Worm (Caenorhabditis elegans): ENCODE measurements around the gene mma-1.

The mma-1 gene

ce11 chrV:12553286-12553725, 42.8 kb downstream of the mma-1 start:
- TF ChIP-seq elt-1 (tag; optimal IDR thresholded peaks at IDR 0.05; ENCODE audit: borderline replicate concordance, insufficient read depth) = peak; percentile 81
- no peak for TF ChIP-seq cnd-1 (tag; optimal IDR thresholded peaks at IDR 0.05)
- TF ChIP-seq elt-3 (tag; optimal IDR thresholded peaks at IDR 0.05) = peak; percentile 92
- TF ChIP-seq tbx-8 (GFP tag; optimal IDR thresholded peaks at IDR 0.05) = no peak
- TF ChIP-seq ham-2 (GFP tag; optimal IDR thresholded peaks at IDR 0.05) = peak; percentile 35

- TF ChIP-seq nhr-237 (tag; optimal IDR thresholded peaks at IDR 0.05) (no peak), unc-120 (tag; optimal IDR thresholded peaks at IDR 0.05; ENCODE audit: poor library complexity, severe bottlenecking) (no peak), nhr-28 (tag; optimal IDR thresholded peaks at IDR 0.05) (no peak), tbx-8 (GFP tag; optimal IDR thresholded peaks at IDR 0.05) (no peak), unc-39 (tag; optimal IDR thresholded peaks at IDR 0.05) (no peak), nhr-12 (tag; optimal IDR thresholded peaks at IDR 0.05) (no peak), flh-1 (GFP tag; optimal IDR thresholded peaks at IDR 0.05) (no peak), elt-1 (tag; optimal IDR thresholded peaks at IDR 0.05; ENCODE audit: borderline replicate concordance, insufficient read depth) (no peak), pha-4 (tag; optimal IDR thresholded peaks at IDR 0.05) (no peak), lin-32 (GFP tag; optimal IDR thresholded peaks at IDR 0.05) (no peak), lin-13 (tag; optimal IDR thresholded peaks at IDR 0.05) (no peak), unc-62 (GFP tag; optimal IDR thresholded peaks at IDR 0.05) (no peak), M03D4.4 (tag; optimal IDR thresholded peaks at IDR 0.05) (no peak), drap-1 (GFP tag; optimal IDR thresholded peaks at IDR 0.05) (no peak), ztf-11 (tag; optimal IDR thresholded peaks at IDR 0.05) (no peak), sptf-1 (tag; optimal IDR thresholded peaks at IDR 0.05) (no peak), mep-1 (tag; optimal IDR thresholded peaks at IDR 0.05) (no peak), snpc-4 (tag; optimal IDR thresholded peaks at IDR 0.05) (no peak), ham-2 (GFP tag; optimal IDR thresholded peaks at IDR 0.05) (no peak), cnd-1 (tag; optimal IDR thresholded peaks at IDR 0.05) (no peak)
Observed at ce11 chrV:12552671-12553212, 43.4 kb downstream of the mma-1 start, which contains the start of gene F45D3.4. F45D3.4 (minus strand) TSS chrV:12553191.

DNA sequence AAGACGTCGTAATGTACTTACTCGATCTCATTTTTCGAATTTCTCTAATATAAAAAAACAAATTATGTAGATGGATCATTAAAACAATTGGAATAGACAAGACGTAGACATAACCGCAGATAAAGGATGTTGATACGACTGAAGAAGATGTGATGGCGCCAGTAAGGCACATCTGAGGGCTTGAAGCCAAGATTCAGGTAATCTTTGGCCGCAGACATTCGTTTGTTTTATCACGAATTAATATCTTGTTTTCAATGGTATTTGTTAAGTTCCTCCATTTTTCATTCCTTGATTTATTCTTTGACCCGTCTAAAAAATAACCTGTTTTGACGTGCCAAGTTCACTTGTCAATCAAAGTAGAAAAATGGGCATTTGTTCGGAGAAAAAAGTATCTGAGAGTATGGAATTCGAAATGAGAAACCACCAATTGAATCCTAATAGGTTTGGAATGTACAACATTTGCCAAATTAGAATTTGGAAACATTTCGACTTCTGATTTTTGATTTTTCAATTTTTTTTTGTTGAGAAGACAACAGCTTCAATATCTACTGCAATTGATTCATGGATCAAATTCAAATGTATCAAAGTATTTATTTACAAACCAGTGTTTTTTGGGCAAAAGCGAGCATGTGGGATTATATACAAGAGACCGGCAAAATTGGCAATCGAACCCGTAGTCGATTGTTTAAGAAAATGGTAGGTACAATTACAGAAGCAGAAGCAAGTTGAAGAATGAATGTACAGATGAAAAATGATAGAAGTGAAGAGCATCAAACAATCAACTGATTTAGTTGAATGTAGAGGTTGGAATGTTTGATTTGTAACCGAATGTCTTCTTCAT, 44.2 kb downstream of the mma-1 start:
- no peak for TF ChIP-seq nhr-76 (tag; optimal IDR thresholded peaks at IDR 0.05)
- no peak for TF ChIP-seq unc-62 (GFP tag; optimal IDR thresholded peaks at IDR 0.05)
- no peak for TF ChIP-seq sptf-1 (tag; optimal IDR thresholded peaks at IDR 0.05)
- no peak for TF ChIP-seq nhr-12 (tag; optimal IDR thresholded peaks at IDR 0.05)
- no peak for TF ChIP-seq flh-1 (GFP tag; optimal IDR thresholded peaks at IDR 0.05)
- no peak for TF ChIP-seq M03D4.4 (tag; optimal IDR thresholded peaks at IDR 0.05)
- TF ChIP-seq pha-4 (tag; optimal IDR thresholded peaks at IDR 0.05) = no peak
- no peak for TF ChIP-seq ham-2 (GFP tag; optimal IDR thresholded peaks at IDR 0.05)
- no peak for TF ChIP-seq mep-1 (tag; optimal IDR thresholded peaks at IDR 0.05)
- no peak for TF ChIP-seq blmp-1 (tag; optimal IDR thresholded peaks at IDR 0.05)
- no peak for TF ChIP-seq ztf-11 (tag; optimal IDR thresholded peaks at IDR 0.05)
- TF ChIP-seq nhr-28 (tag; optimal IDR thresholded peaks at IDR 0.05) = no peak
- no peak for TF ChIP-seq lin-32 (GFP tag; optimal IDR thresholded peaks at IDR 0.05)

DNA sequence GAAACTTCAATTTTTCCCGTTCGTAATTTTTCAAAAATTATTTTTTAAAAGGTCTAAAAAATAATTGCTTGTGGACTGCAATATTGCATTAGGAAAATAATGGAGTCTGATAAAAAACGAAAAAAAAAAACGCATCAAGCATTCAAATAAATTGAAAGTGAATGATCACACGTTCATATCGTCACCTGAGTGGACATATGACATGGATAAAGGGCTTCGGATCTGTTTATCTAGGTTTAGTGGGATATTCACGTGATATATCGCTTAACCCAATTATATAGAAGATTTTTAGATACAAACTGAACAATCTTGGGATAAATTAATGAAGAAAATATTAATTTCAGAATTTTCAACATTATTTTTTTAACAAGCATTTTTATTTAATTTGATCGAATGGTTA, 45.3 kb downstream of the mma-1 start:
- TF ChIP-seq zip-8 (tag; optimal IDR thresholded peaks at IDR 0.05) = no peak
- TF ChIP-seq ceh-39 (tag; optimal IDR thresholded peaks at IDR 0.05) = no peak
- no peak for TF ChIP-seq elt-1 (tag; optimal IDR thresholded peaks at IDR 0.05; ENCODE audit: borderline replicate concordance, insufficient read depth)
- TF ChIP-seq sptf-1 (tag; optimal IDR thresholded peaks at IDR 0.05) = no peak
- no peak for TF ChIP-seq mab-5 (tag; optimal IDR thresholded peaks at IDR 0.05)
- no peak for TF ChIP-seq ceh-83 (GFP tag; optimal IDR thresholded peaks at IDR 0.05)
- no peak for TF ChIP-seq nhr-237 (tag; optimal IDR thresholded peaks at IDR 0.05)
- TF ChIP-seq sem-2 (GFP tag; optimal IDR thresholded peaks at IDR 0.05) = no peak
- no peak for TF ChIP-seq nhr-2 (tag; optimal IDR thresholded peaks at IDR 0.05)
- no peak for TF ChIP-seq unc-120 (tag; optimal IDR thresholded peaks at IDR 0.05; ENCODE audit: poor library complexity, severe bottlenecking)
- TF ChIP-seq mls-2 (tag; optimal IDR thresholded peaks at IDR 0.05) = no peak
- TF ChIP-seq M03D4.4 (tag; optimal IDR thresholded peaks at IDR 0.05) = no peak
- no peak for TF ChIP-seq lin-13 (tag; optimal IDR thresholded peaks at IDR 0.05)
